Worm (Caenorhabditis elegans) whole organism, L1 larva: Measurements from ENCODE around the gene dlc-3.

Experiments
- C16A3.4 ChIP-seq: fragments of 150-350 bp; optimal IDR thresholded peaks from 2 replicates; lab custom pipeline; 2014; ENCODE audit warnings: missing biosample characterization, missing genetic modification characterization
- lsy-2 ChIP-seq, 2 experiments: fragments of 150-350 bp; optimal IDR thresholded peaks; 2 replicates each; lab custom pipeline; 2014; ENCODE audit warnings: missing biosample characterization in 2 of 2, missing genetic modification characterization in 2 of 2
- nhr-28 ChIP-seq: fragments of 150-350 bp; optimal IDR thresholded peaks from 2 replicates; lab custom pipeline; 2014; ENCODE audit warnings: missing biosample characterization, missing genetic modification characterization

DNA sequence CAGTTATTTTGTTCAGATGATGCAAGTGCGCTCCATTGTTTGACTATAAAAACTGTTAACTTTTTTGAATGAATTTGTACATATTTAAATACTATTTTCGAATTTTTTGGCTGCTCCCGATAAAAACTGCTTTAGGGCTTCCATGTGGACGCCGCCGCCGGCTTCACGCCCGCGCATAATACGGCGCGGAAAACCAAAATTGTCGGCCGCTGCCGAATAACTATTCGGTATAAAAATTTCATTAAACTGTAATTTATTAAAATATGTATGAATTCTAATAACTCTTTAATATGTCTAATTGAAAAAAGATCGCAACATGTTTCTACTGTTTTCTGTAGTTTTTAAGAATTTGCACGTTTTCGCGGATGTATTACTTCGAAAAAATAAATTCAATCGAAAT is 14.6 kb downstream of the dlc-3 start:
- TF ChIP-seq C16A3.4 (tag; lab: Kevin White, UChicago) (no peak), lsy-2 (tag; optimal IDR thresholded peaks at IDR 0.05; lab: Kevin White, UChicago) (no peak), nhr-28 (no peak)
